Fruit fly (Drosophila melanogaster): Measurements from ENCODE around the gene Ugt307A1.

Gene Ugt307A1

dm6 chr2L:7037773-7038327, 29.9 kb upstream of the Ugt307A1 start, which contains the start of gene milt (continued):
- peak; percentile 91 for TF ChIP-seq Opbp (GFP tag; IDR thresholded peaks at IDR 0.05; ENCODE audit: partially characterized antibody)
- no peak for TF ChIP-seq CG34376 (GFP tag; optimal IDR thresholded peaks at IDR 0.05)
- TF ChIP-seq crp (GFP tag; optimal IDR thresholded peaks at IDR 0.05), result peak in 1 of 2 experiments; percentile 14
- no peak for TF ChIP-seq odd (GFP tag; optimal IDR thresholded peaks at IDR 0.05)
- TF ChIP-seq p53 (GFP tag; optimal IDR thresholded peaks at IDR 0.05), result no peak
- no peak for TF ChIP-seq dati (GFP tag; IDR thresholded peaks at IDR 0.05)
- TF ChIP-seq CG2712 (tag; optimal IDR thresholded peaks at IDR 0.05), result peak; percentile 21
- peak; percentile 83 for TF ChIP-seq dm (GFP tag; optimal IDR thresholded peaks at IDR 0.05)
- TF ChIP-seq gsb (GFP tag; IDR thresholded peaks at IDR 0.05), result no peak
- TF ChIP-seq CG13424 (tag; optimal IDR thresholded peaks at IDR 0.05), result no peak
- TF ChIP-seq CG10321 (GFP tag; IDR thresholded peaks at IDR 0.05), result no peak
- TF ChIP-seq Doc3 (GFP tag; IDR thresholded peaks at IDR 0.05; ENCODE audit: partially characterized antibody), result peak; percentile 68; the same call in 2 of the 3 replicates
- no peak for TF ChIP-seq jigr1 (GFP tag; IDR thresholded peaks at IDR 0.05)
- no peak; the same call in 1 of the 2 replicates for TF ChIP-seq CG1024 (GFP tag; IDR thresholded peaks at IDR 0.05)
- TF ChIP-seq klu (GFP tag; IDR thresholded peaks at IDR 0.05), result no peak
- no peak for TF ChIP-seq pfk (GFP tag; optimal IDR thresholded peaks at IDR 0.05)
- no peak for TF ChIP-seq CG17328 (GFP tag; IDR thresholded peaks at IDR 0.05)
- TF ChIP-seq wek (GFP tag; optimal IDR thresholded peaks at IDR 0.05), result no peak
- no peak for TF ChIP-seq rib (GFP tag; IDR thresholded peaks at IDR 0.05)
- peak; percentile 22 for TF ChIP-seq CG1792 (GFP tag; optimal IDR thresholded peaks at IDR 0.05)
- TF ChIP-seq Dad (GFP tag; optimal IDR thresholded peaks at IDR 0.05), result no peak
- no peak for TF ChIP-seq CG16863 (GFP tag; optimal IDR thresholded peaks at IDR 0.05)
- no peak for TF ChIP-seq pnt (GFP tag; optimal IDR thresholded peaks at IDR 0.05)
- no peak for TF ChIP-seq gsb-n (tag; optimal IDR thresholded peaks at IDR 0.05)
- TF ChIP-seq az2 (GFP tag; optimal IDR thresholded peaks at IDR 0.05), result no peak
- no peak for TF ChIP-seq Hr51 (GFP tag; optimal IDR thresholded peaks at IDR 0.05)
- no peak for TF ChIP-seq lola (GFP tag; optimal IDR thresholded peaks at IDR 0.05)
- TF ChIP-seq CG8478 (optimal IDR thresholded peaks at IDR 0.05), result no peak
- no peak for TF ChIP-seq sug (tag; optimal IDR thresholded peaks at IDR 0.05)
- no peak for TF ChIP-seq NfI (GFP tag; optimal IDR thresholded peaks at IDR 0.05)
- TF ChIP-seq lilli (GFP tag; optimal IDR thresholded peaks at IDR 0.05), result peak; percentile 49
- TF ChIP-seq pan (optimal IDR thresholded peaks at IDR 0.05), result no peak
- TF ChIP-seq pan (GFP tag; optimal IDR thresholded peaks at IDR 0.05 in 1 of 2, IDR thresholded peaks at IDR 0.05 in 1 of 2), result no peak
- peak; percentile 73 for TF ChIP-seq D19A (tag; optimal IDR thresholded peaks at IDR 0.05)
- TF ChIP-seq cg (GFP tag; optimal IDR thresholded peaks at IDR 0.05), result no peak
- no peak for TF ChIP-seq E2f1 (GFP tag; IDR thresholded peaks at IDR 0.05)
- TF ChIP-seq CG9876 (GFP tag; optimal IDR thresholded peaks at IDR 0.05), result no peak
- peak; percentile 72 for TF ChIP-seq E2f2 (GFP tag; IDR thresholded peaks at IDR 0.05)
- TF ChIP-seq jing (GFP tag; optimal IDR thresholded peaks at IDR 0.05), result no peak
- TF ChIP-seq twi (tag; optimal IDR thresholded peaks at IDR 0.05), result peak; percentile 40
- no peak for TF ChIP-seq fru (optimal IDR thresholded peaks at IDR 0.05)
- TF ChIP-seq CG17359 (tag; optimal IDR thresholded peaks at IDR 0.05), result no peak
- TF ChIP-seq zen (tag; optimal IDR thresholded peaks at IDR 0.05), result peak; percentile 1
- TF ChIP-seq CG2116 (GFP tag; optimal IDR thresholded peaks at IDR 0.05), result peak; percentile 94
- TF ChIP-seq CG7928 (GFP tag; optimal IDR thresholded peaks at IDR 0.05), result peak; percentile 96
- no peak for TF ChIP-seq btn (GFP tag; optimal IDR thresholded peaks at IDR 0.05)
- TF ChIP-seq Six4 (GFP tag; optimal IDR thresholded peaks at IDR 0.05), result no peak
- no peak for TF ChIP-seq Camta (GFP tag; optimal IDR thresholded peaks at IDR 0.05)
- no peak for TF ChIP-seq Spps (tag; optimal IDR thresholded peaks at IDR 0.05)
- TF ChIP-seq CG2889 (GFP tag; IDR thresholded peaks at IDR 0.05), result no peak
- TF ChIP-seq corto (GFP tag; optimal IDR thresholded peaks at IDR 0.05), result no peak
- no peak for TF ChIP-seq CG4707 (GFP tag; optimal IDR thresholded peaks at IDR 0.05)
